Fruit fly (Drosophila melanogaster): ENCODE results near the gene CG14252.

CG14252 gene

dm6 chr3R:26945233-26945632 lies at the start of gene CG14252:
TSS of gene CG14252 (plus strand) at chr3R:26945534.
- TF ChIP-seq CG5204 (GFP tag; optimal IDR thresholded peaks at IDR 0.05) = no peak
- TF ChIP-seq CG11617 (GFP tag; optimal IDR thresholded peaks at IDR 0.05) = no peak
- no peak for TF ChIP-seq pad (GFP tag; optimal IDR thresholded peaks at IDR 0.05)
- TF ChIP-seq CG14711 (tag; optimal IDR thresholded peaks at IDR 0.05) = peak; percentile 98
- no peak for TF ChIP-seq CG12768 (GFP tag; optimal IDR thresholded peaks at IDR 0.05)
- no peak for TF ChIP-seq Crg-1 (GFP tag; optimal IDR thresholded peaks at IDR 0.05)
- TF ChIP-seq kay (GFP tag; ENCODE audit: borderline replicate concordance) = peak; percentile 84
- no peak for TF ChIP-seq Mnt (GFP tag; optimal IDR thresholded peaks at IDR 0.05)
- TF ChIP-seq CG33017 (tag; optimal IDR thresholded peaks at IDR 0.05) = no peak
- no peak for TF ChIP-seq toe (GFP tag; optimal IDR thresholded peaks at IDR 0.05)
- TF ChIP-seq CG7045 (GFP tag; optimal IDR thresholded peaks at IDR 0.05) = no peak
- TF ChIP-seq CG7101 (tag; optimal IDR thresholded peaks at IDR 0.05) = peak; percentile 18
- TF ChIP-seq Clk (GFP tag; optimal IDR thresholded peaks at IDR 0.05) = no peak
- TF ChIP-seq CG1620 (GFP tag; optimal IDR thresholded peaks at IDR 0.05) = no peak
- no peak for TF ChIP-seq ovo (GFP tag; optimal IDR thresholded peaks at IDR 0.05)
- no peak for TF ChIP-seq cnc (optimal IDR thresholded peaks at IDR 0.05)
- TF ChIP-seq cic (GFP tag; optimal IDR thresholded peaks at IDR 0.05) = peak; percentile 16
- no peak for TF ChIP-seq Hr96 (GFP tag; optimal IDR thresholded peaks at IDR 0.05)
- peak; percentile 64 for TF ChIP-seq bab1 (GFP tag; optimal IDR thresholded peaks at IDR 0.05)
- TF ChIP-seq tj (GFP tag; optimal IDR thresholded peaks at IDR 0.05) = no peak

- TF ChIP-seq kay (GFP tag; ENCODE audit: borderline replicate concordance) (peak; percentile 83), CG7045 (GFP tag; optimal IDR thresholded peaks at IDR 0.05) (no peak)
Observed at dm6 chr3R:26896260-26896659, 49.1 kb upstream of the CG14252 start.

DNA sequence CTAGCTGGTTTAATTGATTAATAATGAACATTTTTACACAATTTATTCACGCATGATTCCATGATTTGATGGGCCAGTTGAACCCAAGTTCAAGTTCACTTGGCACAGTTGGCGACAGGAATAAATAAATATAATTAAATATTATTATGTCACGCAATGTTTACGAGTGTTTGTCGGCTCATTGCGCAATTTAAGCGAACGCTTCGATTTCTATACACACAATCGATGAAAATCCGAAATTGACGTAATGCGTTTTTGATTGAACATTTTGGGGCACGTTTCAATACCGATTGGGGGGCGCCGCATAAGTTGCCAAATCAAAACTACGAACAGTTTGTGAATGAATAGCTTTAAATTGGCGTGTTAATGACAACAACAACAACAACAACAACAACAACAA lies 48.0 kb upstream of the CG14252 start:
- TF ChIP-seq Hr96 (GFP tag; optimal IDR thresholded peaks at IDR 0.05) (no peak), ovo (GFP tag; optimal IDR thresholded peaks at IDR 0.05) (no peak), kay (GFP tag; ENCODE audit: borderline replicate concordance) (peak; percentile 71), pad (GFP tag; optimal IDR thresholded peaks at IDR 0.05) (no peak)

DNA sequence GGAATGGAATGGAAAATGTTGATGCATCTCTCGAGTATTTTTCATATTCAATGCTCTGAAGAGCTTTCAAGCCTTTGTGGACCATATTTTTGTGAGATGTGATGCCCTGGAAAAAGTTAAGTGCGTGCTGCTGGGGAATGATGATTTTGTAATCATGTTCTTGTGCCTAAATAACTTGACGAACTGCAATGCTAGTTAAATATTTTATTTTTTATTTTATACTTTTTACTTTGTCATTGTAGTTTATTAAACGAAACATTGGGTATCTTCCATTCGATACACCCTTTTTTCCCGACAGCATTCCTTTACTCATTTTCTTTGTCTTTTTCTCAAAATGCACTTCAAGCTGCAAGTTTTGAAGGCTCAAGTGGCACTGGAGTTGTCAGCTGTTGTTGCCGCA lies 45.4 kb upstream of the CG14252 start:
- TF ChIP-seq CG7101 (tag; optimal IDR thresholded peaks at IDR 0.05) (no peak), kay (GFP tag; ENCODE audit: borderline replicate concordance) (peak; percentile 14)

dm6 chr3R:26906034-26906433 lies 39.3 kb upstream of the CG14252 start:
- TF ChIP-seq Hr96 (GFP tag; optimal IDR thresholded peaks at IDR 0.05) (no peak), tj (GFP tag; optimal IDR thresholded peaks at IDR 0.05) (peak; percentile 91)

DNA sequence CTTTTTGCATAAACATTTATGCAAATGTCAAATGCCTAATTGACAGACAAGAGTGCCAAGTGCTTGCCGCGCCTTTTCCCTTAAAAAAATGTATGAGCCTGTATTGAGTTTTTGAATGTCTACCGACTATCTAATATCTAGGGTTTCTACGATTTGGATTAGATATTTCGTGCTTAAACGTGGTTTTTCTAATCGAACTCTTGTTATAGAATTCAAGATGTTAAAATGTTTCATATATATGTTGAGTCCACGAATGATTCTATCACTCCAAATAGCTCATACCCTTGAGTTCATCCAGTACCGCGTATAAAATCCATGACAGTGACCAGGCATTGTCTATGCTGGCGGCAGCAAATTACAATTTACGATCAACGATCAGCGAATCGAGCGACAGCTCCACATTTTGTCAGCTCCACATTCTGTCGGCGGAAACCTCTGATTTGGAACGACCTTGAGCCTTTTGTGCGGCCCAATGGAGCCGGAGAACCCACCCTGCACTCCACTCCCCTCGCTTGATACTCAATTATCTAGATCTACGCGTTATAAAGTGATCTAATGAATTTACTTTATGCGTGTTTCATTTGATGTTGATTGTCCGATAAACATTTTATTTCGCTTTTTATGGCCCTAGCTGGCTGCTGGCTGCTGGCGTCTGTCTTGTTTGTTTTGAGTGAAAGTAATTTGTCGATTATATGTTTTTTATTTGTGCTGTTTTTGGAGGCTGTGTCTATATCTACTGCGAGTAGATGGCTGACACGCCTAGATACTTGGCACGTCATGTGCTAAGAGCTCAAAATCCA lies 38.4 kb upstream of the CG14252 start:
- no peak for TF ChIP-seq Mnt (GFP tag; optimal IDR thresholded peaks at IDR 0.05)
- TF ChIP-seq Hr96 (GFP tag; optimal IDR thresholded peaks at IDR 0.05) = no peak
- no peak for TF ChIP-seq cnc (optimal IDR thresholded peaks at IDR 0.05)

- no peak for TF ChIP-seq CG5204 (GFP tag; optimal IDR thresholded peaks at IDR 0.05)
Observed at dm6 chr3R:26908750-26909149, 36.6 kb upstream of the CG14252 start.

dm6 chr3R:26912615-26913014 lies 32.7 kb upstream of the CG14252 start, which contains the start of gene Ets97D:
TSS of gene Ets97D (minus strand) at chr3R:26912886.
- TF ChIP-seq CG33017 (tag; optimal IDR thresholded peaks at IDR 0.05) (no peak), tj (GFP tag; optimal IDR thresholded peaks at IDR 0.05) (no peak), pad (GFP tag; optimal IDR thresholded peaks at IDR 0.05) (no peak), bab1 (GFP tag; optimal IDR thresholded peaks at IDR 0.05) (peak; percentile 60), Crg-1 (GFP tag; optimal IDR thresholded peaks at IDR 0.05) (no peak), Mnt (GFP tag; optimal IDR thresholded peaks at IDR 0.05) (peak; percentile 83), CG12768 (GFP tag; optimal IDR thresholded peaks at IDR 0.05) (no peak), CG14711 (tag; optimal IDR thresholded peaks at IDR 0.05) (peak; percentile 93)

dm6 chr3R:26915463-26915925 lies 29.8 kb upstream of the CG14252 start, which contains the start of gene CG46339:
TSS of gene CG46339 (plus strand) at chr3R:26915761.
- TF ChIP-seq CG7045 (GFP tag; optimal IDR thresholded peaks at IDR 0.05) = peak; percentile 52
- TF ChIP-seq CG33017 (tag; optimal IDR thresholded peaks at IDR 0.05) = peak; percentile 50
- peak; percentile 54 for TF ChIP-seq CG7101 (tag; optimal IDR thresholded peaks at IDR 0.05)
- peak; percentile 78 for TF ChIP-seq CG11617 (GFP tag; optimal IDR thresholded peaks at IDR 0.05)
- peak; percentile 38 for TF ChIP-seq bab1 (GFP tag; optimal IDR thresholded peaks at IDR 0.05)
- TF ChIP-seq ovo (GFP tag; optimal IDR thresholded peaks at IDR 0.05) = peak; percentile 50
- peak; percentile 38 for TF ChIP-seq kay (GFP tag; ENCODE audit: borderline replicate concordance)
- peak; percentile 11 for TF ChIP-seq Clk (GFP tag; optimal IDR thresholded peaks at IDR 0.05)
- peak; percentile 57 for TF ChIP-seq cic (GFP tag; optimal IDR thresholded peaks at IDR 0.05)
- TF ChIP-seq CG1620 (GFP tag; optimal IDR thresholded peaks at IDR 0.05) = peak; percentile 18
- TF ChIP-seq CG5204 (GFP tag; optimal IDR thresholded peaks at IDR 0.05) = peak; percentile 37
- TF ChIP-seq CG14711 (tag; optimal IDR thresholded peaks at IDR 0.05) = no peak
- TF ChIP-seq CG12768 (GFP tag; optimal IDR thresholded peaks at IDR 0.05) = peak; percentile 49
- peak; percentile 6 for TF ChIP-seq Hr96 (GFP tag; optimal IDR thresholded peaks at IDR 0.05)
- peak; percentile 59 for TF ChIP-seq Mnt (GFP tag; optimal IDR thresholded peaks at IDR 0.05)
- TF ChIP-seq toe (GFP tag; optimal IDR thresholded peaks at IDR 0.05) = no peak
- TF ChIP-seq cnc (optimal IDR thresholded peaks at IDR 0.05) = peak in 1 of 2 experiments; percentile 69
- TF ChIP-seq Crg-1 (GFP tag; optimal IDR thresholded peaks at IDR 0.05) = peak; percentile 75
- TF ChIP-seq tj (GFP tag; optimal IDR thresholded peaks at IDR 0.05) = peak; percentile 75
- peak; percentile 40 for TF ChIP-seq pad (GFP tag; optimal IDR thresholded peaks at IDR 0.05)

All from whole organism, adult.